Worm (Caenorhabditis elegans): ENCODE results near the gene gem-4.

Gene gem-4

ce11 chrIV:11748852-11749251, 3.4 kb downstream of the gem-4 start, which contains the start of gene T12A7.6 (continued):
- TF ChIP-seq unc-62 (GFP tag; optimal IDR thresholded peaks at IDR 0.05 in 1 of 2) (peak in 1 of 2 experiments; percentile 57), unc-62 (tag; optimal IDR thresholded peaks at IDR 0.05) (no peak), cey-2 (tag; optimal IDR thresholded peaks at IDR 0.05; ENCODE audit: borderline replicate concordance, insufficient read depth) (no peak), skn-1 (tag; optimal IDR thresholded peaks at IDR 0.05) (no peak), sdz-12 (GFP tag; optimal IDR thresholded peaks at IDR 0.05) (no peak), dve-1 (tag; optimal IDR thresholded peaks at IDR 0.05; ENCODE audit: insufficient read depth) (no peak)

- TF ChIP-seq Y75B8A.6 (GFP tag; IDR thresholded peaks at IDR 0.05) (no peak), ztf-7 (tag; optimal IDR thresholded peaks at IDR 0.05) (no peak), ceh-44 (GFP tag; IDR thresholded peaks at IDR 0.05) (no peak), gei-8 (GFP tag; optimal IDR thresholded peaks at IDR 0.05) (no peak), lin-38 (GFP tag; IDR thresholded peaks at IDR 0.05) (no peak), php-3 (GFP tag; IDR thresholded peaks at IDR 0.05) (no peak), T20F7.1 (GFP tag; optimal IDR thresholded peaks at IDR 0.05) (no peak), Y105C5A.15 (GFP tag; IDR thresholded peaks at IDR 0.05) (no peak), nhr-10 (tag; optimal IDR thresholded peaks at IDR 0.05) (no peak), zfp-2 (tag; optimal IDR thresholded peaks at IDR 0.05) (no peak), F10B5.3 (tag; optimal IDR thresholded peaks at IDR 0.05) (no peak), dmd-6 (GFP tag; IDR thresholded peaks at IDR 0.05) (no peak), zip-11 (GFP tag; IDR thresholded peaks at IDR 0.05) (no peak)
These were observed 8.9 kb downstream of the gem-4 start, which contains the start of gene scl-18 for ce11 chrIV:11754328-11754727. scl-18 (minus strand) TSS chrIV:11754428.

DNA sequence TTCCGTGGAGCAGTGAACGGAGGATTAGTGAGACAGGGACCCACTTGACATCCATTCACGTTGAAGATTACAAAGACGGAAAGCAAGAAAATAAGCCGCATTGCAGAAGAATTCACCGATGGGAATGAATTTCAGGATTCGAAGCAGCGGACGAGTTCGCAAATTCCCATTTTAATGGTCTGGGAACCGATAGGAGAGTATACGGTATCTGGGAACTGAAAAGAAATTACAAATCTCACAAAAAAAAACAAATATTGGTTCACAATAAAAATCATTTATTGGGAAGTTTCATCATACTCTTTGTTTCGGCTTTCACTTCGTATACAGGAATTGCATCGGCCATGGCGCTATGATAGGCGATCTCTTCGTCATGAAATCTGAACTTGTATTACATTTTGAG, 9.6 kb downstream of the gem-4 start, which contains the start of gene T12A7.10:
T12A7.10 (minus strand) TSS at position 101 of the 400 bp plus-strand sequence.
- peak; percentile 56 for TF ChIP-seq aha-1 (tag)
- TF ChIP-seq ama-1 (optimal IDR thresholded peaks at IDR 0.05): no peak

ce11 chrIV:11755907-11756306, 10.5 kb downstream of the gem-4 start, which contains the start of gene T12A7.9:
T12A7.9 (minus strand) TSS chrIV:11756007.
- TF ChIP-seq nhr-111 (GFP tag; optimal IDR thresholded peaks at IDR 0.05) (peak; percentile 7), ztf-7 (tag; optimal IDR thresholded peaks at IDR 0.05) (no peak), set-16 (GFP tag; IDR thresholded peaks at IDR 0.05) (no peak), pha-4 (GFP tag; IDR thresholded peaks at IDR 0.05) (0 out of 2 replicates have a peak, but pooled peaks have one; percentile 8), pha-4 (tag; optimal IDR thresholded peaks at IDR 0.05) (no peak)

ce11 chrIV:11759852-11760251, 14.4 kb downstream of the gem-4 start:
- TF ChIP-seq arid-1 (GFP tag; conservative IDR thresholded peaks at IDR 0.05) (no peak), nhr-11 (tag; optimal IDR thresholded peaks at IDR 0.05) (peak; percentile 26)

DNA sequence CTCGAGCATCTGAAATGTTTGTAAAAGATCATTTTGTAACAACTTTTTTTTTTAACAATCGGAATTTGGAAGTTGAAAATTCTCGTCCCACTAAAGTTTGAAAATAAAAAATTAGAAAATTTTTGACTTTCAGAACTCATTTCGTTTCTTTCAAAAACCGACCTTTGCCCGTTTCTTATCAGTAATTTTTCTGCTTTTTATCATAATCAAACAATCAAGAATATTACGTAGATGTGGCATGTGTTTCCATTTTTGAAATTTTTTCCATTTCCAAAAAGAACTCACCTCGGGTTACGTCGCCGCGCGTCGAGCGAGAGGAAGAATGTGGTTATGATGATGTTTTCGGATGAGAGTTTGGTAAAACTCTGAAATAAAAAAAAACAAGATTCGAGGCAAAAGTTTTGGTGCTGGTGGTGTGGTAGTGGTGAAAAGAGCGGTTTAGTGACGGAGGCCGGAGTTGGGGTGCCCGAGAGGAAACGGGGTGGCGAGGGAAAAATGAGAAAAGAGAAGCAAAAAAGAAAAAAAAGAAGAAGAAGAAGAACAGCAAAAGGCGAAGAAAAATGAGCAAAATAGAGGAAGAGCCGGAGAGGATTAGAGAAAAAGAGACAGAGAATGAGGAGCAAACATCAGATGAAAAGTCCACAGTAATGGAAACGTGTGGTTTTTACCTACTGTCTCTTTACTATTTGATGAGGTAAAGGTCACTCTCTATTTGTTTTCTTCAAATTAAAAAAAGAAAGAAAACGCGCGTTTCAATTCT, 15.4 kb downstream of the gem-4 start, which contains the start of gene T12A7.2:
T12A7.2 (minus strand) TSS at position 412 of the 760 bp plus-strand sequence.
- TF ChIP-seq daf-12 (tag; optimal IDR thresholded peaks at IDR 0.05) (no peak), tra-1 (GFP tag; IDR thresholded peaks at IDR 0.05) (no peak), ztf-7 (tag; optimal IDR thresholded peaks at IDR 0.05) (no peak), unc-62 (GFP tag; optimal IDR thresholded peaks at IDR 0.05 in 1 of 2) (no peak), unc-62 (tag; optimal IDR thresholded peaks at IDR 0.05) (no peak), D1046.2 (GFP tag; IDR thresholded peaks at IDR 0.05) (no peak), nhr-76 (tag; optimal IDR thresholded peaks at IDR 0.05) (no peak), zip-2 (tag; optimal IDR thresholded peaks at IDR 0.05) (no peak), set-16 (GFP tag; IDR thresholded peaks at IDR 0.05) (peak; percentile 52), zip-11 (GFP tag; IDR thresholded peaks at IDR 0.05) (no peak), cey-2 (tag; optimal IDR thresholded peaks at IDR 0.05; ENCODE audit: borderline replicate concordance, insufficient read depth) (no peak), egl-27 (tag; optimal IDR thresholded peaks at IDR 0.05) (no peak), mxl-3 (GFP tag; optimal IDR thresholded peaks at IDR 0.05) (no peak), lin-29 (GFP tag; IDR thresholded peaks at IDR 0.05) (no peak), aly-2 (tag; optimal IDR thresholded peaks at IDR 0.05) (no peak), dmd-6 (GFP tag; IDR thresholded peaks at IDR 0.05) (peak; percentile 19; the same call in 1 of the 2 replicates), nhr-102 (tag; optimal IDR thresholded peaks at IDR 0.05) (no peak), dpl-1 (GFP tag; optimal IDR thresholded peaks at IDR 0.05) (no peak), ceh-20 (GFP tag; IDR thresholded peaks at IDR 0.05) (no peak), ceh-32 (tag; optimal IDR thresholded peaks at IDR 0.05; ENCODE audit: poor library complexity) (no peak)
